Fruit fly (Drosophila melanogaster): ENCODE measurements around the gene hng3.
A peak's percentile ranks its signal among the peaks of the same experiment; 100 is the strongest.

The hng3 gene

DNA sequence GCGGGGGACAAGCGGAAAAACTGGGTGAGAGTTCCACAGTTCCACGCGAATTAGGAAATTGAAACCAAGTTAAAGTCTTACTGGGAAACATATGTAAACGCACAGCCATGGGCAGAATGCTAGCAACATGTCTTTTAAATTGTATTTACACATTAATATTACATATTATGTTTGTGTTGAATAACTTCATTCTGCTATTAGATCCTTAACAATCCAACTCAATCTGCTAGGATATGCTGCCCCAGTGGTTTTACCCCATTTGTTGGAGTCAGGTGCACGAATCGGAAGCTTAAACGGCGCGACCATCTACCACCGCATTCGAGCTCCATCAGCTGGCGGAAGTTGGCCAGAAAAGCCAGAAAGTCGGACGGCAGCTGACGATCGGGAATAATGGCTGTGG, 1.1 kb upstream of the hng3 start:
- TF ChIP-seq CG9705 (GFP tag; optimal IDR thresholded peaks at IDR 0.05) (no peak), Abd-B (GFP tag; optimal IDR thresholded peaks at IDR 0.05) (no peak), tai (GFP tag; optimal IDR thresholded peaks at IDR 0.05) (no peak), rgr (GFP tag; optimal IDR thresholded peaks at IDR 0.05) (no peak), Vsx2 (GFP tag; optimal IDR thresholded peaks at IDR 0.05; ENCODE audit: partially characterized antibody) (no peak), Myc (optimal IDR thresholded peaks at IDR 0.05) (no peak)

DNA sequence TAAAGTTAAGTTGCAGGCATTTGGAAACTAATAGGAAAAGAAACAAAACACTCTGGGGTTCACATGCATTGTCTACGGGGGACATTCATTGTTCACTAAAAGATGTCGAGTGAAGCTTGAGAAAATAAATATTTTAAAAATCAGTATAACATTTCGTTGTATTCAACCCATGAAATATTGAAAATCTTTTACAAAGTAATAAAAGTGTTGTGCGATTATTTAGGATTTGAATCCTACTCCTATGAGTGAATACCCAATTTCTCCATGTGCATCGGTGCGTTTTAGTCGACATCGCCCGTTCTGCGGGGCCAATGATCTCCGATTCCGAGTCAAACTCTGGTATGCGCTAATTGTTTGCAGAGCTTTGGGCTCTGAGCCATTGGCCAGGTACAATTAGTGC, 677 bp downstream of the hng3 start:
- no peak for TF ChIP-seq Dif (GFP tag; optimal IDR thresholded peaks at IDR 0.05; ENCODE audit: partially characterized antibody)
- no peak for TF ChIP-seq dsf (GFP tag; optimal IDR thresholded peaks at IDR 0.05; ENCODE audit: borderline replicate concordance)
- TF ChIP-seq Vsx2 (GFP tag; optimal IDR thresholded peaks at IDR 0.05; ENCODE audit: partially characterized antibody) = no peak
- no peak for TF ChIP-seq Dfd (GFP tag; optimal IDR thresholded peaks at IDR 0.05)
- TF ChIP-seq sv (GFP tag; optimal IDR thresholded peaks at IDR 0.05) = no peak
- TF ChIP-seq dmrt93B (GFP tag; optimal IDR thresholded peaks at IDR 0.05) = no peak
- no peak for TF ChIP-seq CrebA (GFP tag; optimal IDR thresholded peaks at IDR 0.05; ENCODE audit: borderline replicate concordance)
- no peak for TF ChIP-seq Hr83 (GFP tag; optimal IDR thresholded peaks at IDR 0.05; ENCODE audit: poor library complexity, severe bottlenecking)
- no peak for TF ChIP-seq GATAd (GFP tag; optimal IDR thresholded peaks at IDR 0.05)
- no peak for TF ChIP-seq CG32264 (GFP tag; optimal IDR thresholded peaks at IDR 0.05)
- TF ChIP-seq ey (GFP tag; optimal IDR thresholded peaks at IDR 0.05) = peak; percentile 4
- no peak for TF ChIP-seq Sp1 (GFP tag; optimal IDR thresholded peaks at IDR 0.05)
- TF ChIP-seq brk (GFP tag; optimal IDR thresholded peaks at IDR 0.05) = no peak
- peak; percentile 3 for TF ChIP-seq fru (GFP tag; optimal IDR thresholded peaks at IDR 0.05)
- no peak for TF ChIP-seq lola (GFP tag; optimal IDR thresholded peaks at IDR 0.05)
- TF ChIP-seq foxo (GFP tag; optimal IDR thresholded peaks at IDR 0.05) = peak in 1 of 2 experiments; percentile 17
- TF ChIP-seq woc (GFP tag; optimal IDR thresholded peaks at IDR 0.05) = no peak
- TF ChIP-seq dl (GFP tag; optimal IDR thresholded peaks at IDR 0.05; ENCODE audit: insufficient read depth in 1 of 2, partially characterized antibody in 2 of 2) = no peak
- TF ChIP-seq Jra (GFP tag; optimal IDR thresholded peaks at IDR 0.05) = no peak
- no peak for TF ChIP-seq Hr78 (GFP tag; optimal IDR thresholded peaks at IDR 0.05)
- no peak for TF ChIP-seq Abd-B (GFP tag; optimal IDR thresholded peaks at IDR 0.05)
- TF ChIP-seq psq (GFP tag; optimal IDR thresholded peaks at IDR 0.05) = no peak
- TF ChIP-seq CG9705 (GFP tag; optimal IDR thresholded peaks at IDR 0.05) = no peak
- no peak for TF ChIP-seq Rel (GFP tag; optimal IDR thresholded peaks at IDR 0.05)
- no peak for TF ChIP-seq Rel (tag; optimal IDR thresholded peaks at IDR 0.05)
- TF ChIP-seq rgr (GFP tag; optimal IDR thresholded peaks at IDR 0.05) = peak; percentile 1
- no peak for TF ChIP-seq tai (GFP tag; optimal IDR thresholded peaks at IDR 0.05)
- TF ChIP-seq Hnf4 (GFP tag; optimal IDR thresholded peaks at IDR 0.05) = peak; percentile 12
- no peak for TF ChIP-seq sage (GFP tag; optimal IDR thresholded peaks at IDR 0.05)
- peak; percentile 31 for TF ChIP-seq h (GFP tag; optimal IDR thresholded peaks at IDR 0.05)
- no peak for TF ChIP-seq usp (GFP tag; optimal IDR thresholded peaks at IDR 0.05)
- TF ChIP-seq N (GFP tag; optimal IDR thresholded peaks at IDR 0.05) = no peak
- no peak for TF ChIP-seq jim (GFP tag; optimal IDR thresholded peaks at IDR 0.05)

DNA sequence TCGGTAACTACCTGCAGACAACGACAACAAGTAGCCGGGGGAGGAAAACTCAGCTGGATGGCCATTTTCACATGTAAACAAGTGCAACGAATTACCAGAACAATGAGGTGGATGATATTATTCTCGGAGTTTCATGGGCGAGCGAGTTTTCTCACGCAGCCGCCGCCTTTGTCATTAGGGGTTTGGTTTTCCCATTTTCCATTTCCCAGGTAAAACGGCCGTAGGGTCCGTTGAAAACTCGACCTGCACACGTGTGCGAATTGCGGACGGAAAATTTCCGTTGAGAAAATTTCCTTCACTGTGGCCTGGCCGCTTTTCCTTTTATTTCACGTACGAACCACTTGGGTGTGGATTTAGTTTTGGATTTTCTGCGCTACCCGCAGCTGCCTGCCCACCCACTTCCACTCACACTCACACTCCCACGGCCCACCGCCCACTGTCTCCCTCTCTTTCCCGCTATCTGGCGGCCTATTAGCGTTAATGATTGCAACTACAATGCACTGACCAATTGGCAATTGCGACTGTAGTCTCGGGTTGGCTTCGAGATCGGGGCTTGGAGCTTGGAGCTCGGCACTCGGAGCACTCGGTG, 1.6 kb downstream of the hng3 start:
- TF ChIP-seq jim (GFP tag; optimal IDR thresholded peaks at IDR 0.05) (no peak), brk (GFP tag; optimal IDR thresholded peaks at IDR 0.05) (no peak), CG32264 (GFP tag; optimal IDR thresholded peaks at IDR 0.05) (no peak), fru (GFP tag; optimal IDR thresholded peaks at IDR 0.05) (no peak), Vsx2 (GFP tag; optimal IDR thresholded peaks at IDR 0.05; ENCODE audit: partially characterized antibody) (no peak)

DNA sequence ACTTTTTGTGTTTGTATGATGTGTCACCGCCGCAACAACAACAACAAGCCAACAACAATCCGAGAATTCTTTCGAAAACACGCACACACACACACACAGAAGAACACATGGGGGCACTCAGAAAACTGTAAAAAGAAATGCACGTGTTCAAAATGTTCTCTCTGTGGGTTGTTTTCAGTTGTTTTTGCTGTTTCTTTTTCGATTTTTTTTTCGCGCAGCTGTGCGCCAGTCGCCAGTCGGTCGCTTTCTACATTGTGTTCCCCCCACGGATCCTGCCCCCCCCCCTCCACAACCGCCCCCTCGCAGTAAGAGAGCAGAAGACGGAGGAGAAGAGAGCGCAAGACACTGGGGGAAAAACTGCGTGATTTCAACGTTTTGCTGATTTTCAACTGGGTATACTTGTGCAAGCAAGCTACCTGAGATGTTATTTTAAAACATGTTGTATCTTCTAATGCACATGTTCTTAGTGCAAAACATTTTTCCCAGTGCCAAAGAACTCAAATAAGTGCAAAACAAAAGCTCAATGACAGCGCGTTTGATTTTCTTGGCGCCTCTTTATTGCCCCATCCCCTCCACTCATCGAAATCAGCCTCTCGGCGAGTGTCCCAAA, 3.7 kb downstream of the hng3 start:
- TF ChIP-seq br (GFP tag; optimal IDR thresholded peaks at IDR 0.05) (no peak), sage (GFP tag; optimal IDR thresholded peaks at IDR 0.05) (no peak), dl (GFP tag; optimal IDR thresholded peaks at IDR 0.05; ENCODE audit: insufficient read depth in 1 of 2, partially characterized antibody in 2 of 2) (no peak), fru (GFP tag; optimal IDR thresholded peaks at IDR 0.05) (peak; percentile 49), Dfd (GFP tag; optimal IDR thresholded peaks at IDR 0.05) (no peak), rgr (GFP tag; optimal IDR thresholded peaks at IDR 0.05) (peak; percentile 41), N (GFP tag; optimal IDR thresholded peaks at IDR 0.05) (no peak), CrebA (GFP tag; optimal IDR thresholded peaks at IDR 0.05; ENCODE audit: borderline replicate concordance) (no peak), Sp1 (GFP tag; optimal IDR thresholded peaks at IDR 0.05) (no peak), Vsx2 (GFP tag; optimal IDR thresholded peaks at IDR 0.05; ENCODE audit: partially characterized antibody) (no peak), psq (GFP tag; optimal IDR thresholded peaks at IDR 0.05) (peak; percentile 63), tai (GFP tag; optimal IDR thresholded peaks at IDR 0.05) (no peak), woc (GFP tag; optimal IDR thresholded peaks at IDR 0.05) (no peak), HLH106 (tag; optimal IDR thresholded peaks at IDR 0.05) (peak; percentile 48), Hr83 (GFP tag; optimal IDR thresholded peaks at IDR 0.05; ENCODE audit: poor library complexity, severe bottlenecking) (no peak), lola (GFP tag; optimal IDR thresholded peaks at IDR 0.05) (no peak), jim (GFP tag; optimal IDR thresholded peaks at IDR 0.05) (peak; percentile 27), ey (GFP tag; optimal IDR thresholded peaks at IDR 0.05) (peak; percentile 36), Myc (optimal IDR thresholded peaks at IDR 0.05) (no peak), Rel (GFP tag; optimal IDR thresholded peaks at IDR 0.05) (no peak), Rel (tag; optimal IDR thresholded peaks at IDR 0.05) (peak; percentile 30), Jra (GFP tag; optimal IDR thresholded peaks at IDR 0.05) (no peak), foxo (GFP tag; optimal IDR thresholded peaks at IDR 0.05) (peak in 1 of 2 experiments; percentile 60), Abd-B (GFP tag; optimal IDR thresholded peaks at IDR 0.05) (no peak), Hr78 (GFP tag; optimal IDR thresholded peaks at IDR 0.05) (no peak), pan (optimal IDR thresholded peaks at IDR 0.05) (no peak), sv (GFP tag; optimal IDR thresholded peaks at IDR 0.05) (no peak), GATAd (GFP tag; optimal IDR thresholded peaks at IDR 0.05) (no peak), Hnf4 (GFP tag; optimal IDR thresholded peaks at IDR 0.05) (no peak), dsf (GFP tag; optimal IDR thresholded peaks at IDR 0.05; ENCODE audit: borderline replicate concordance) (no peak), Mio (GFP tag; optimal IDR thresholded peaks at IDR 0.05) (no peak), CG32264 (GFP tag; optimal IDR thresholded peaks at IDR 0.05) (no peak)
